Worm (Caenorhabditis elegans): ENCODE results near the gene W02A2.5.

W02A2.5 gene

ce11 chrIV:13386043-13386442 is 43.4 kb downstream of the W02A2.5 start, which contains the start of the genes Y62E10A.20, Y62E10A.23 and mdt-9 (continued):
- TF ChIP-seq pqm-1 (tag; optimal IDR thresholded peaks at IDR 0.05) (no peak), unc-55 (GFP tag; optimal IDR thresholded peaks at IDR 0.05) (peak; percentile 4), ttx-3 (tag; optimal IDR thresholded peaks at IDR 0.05) (peak; percentile 63), hlh-8 (tag; optimal IDR thresholded peaks at IDR 0.05) (peak; percentile 60), Y22D7AL.16 (tag; optimal IDR thresholded peaks at IDR 0.05) (no peak), sdc-2 (tag; optimal IDR thresholded peaks at IDR 0.05) (no peak), C38D4.7 (GFP tag; optimal IDR thresholded peaks at IDR 0.05) (peak; percentile 57), nfya-1 (tag; optimal IDR thresholded peaks at IDR 0.05) (peak; percentile 84), eyg-1 (tag; optimal IDR thresholded peaks at IDR 0.05) (peak; percentile 27), sox-2 (GFP tag; IDR thresholded peaks at IDR 0.05) (peak; percentile 15; the same call in 1 of the 2 replicates), ceh-30 (tag; optimal IDR thresholded peaks at IDR 0.05) (no peak), ceh-2 (tag; optimal IDR thresholded peaks at IDR 0.05) (peak; percentile 39), syd-9 (tag; optimal IDR thresholded peaks at IDR 0.05) (peak; percentile 47), mec-3 (tag; optimal IDR thresholded peaks at IDR 0.05; ENCODE audit: borderline replicate concordance) (no peak), pag-3 (tag; optimal IDR thresholded peaks at IDR 0.05; ENCODE audit: borderline replicate concordance) (no peak), nhr-232 (tag; optimal IDR thresholded peaks at IDR 0.05) (no peak), tbx-7 (tag; optimal IDR thresholded peaks at IDR 0.05) (peak; percentile 10), ceh-19 (GFP tag; optimal IDR thresholded peaks at IDR 0.05) (peak; percentile 70), ztf-16 (tag; optimal IDR thresholded peaks at IDR 0.05) (peak; percentile 61), hlh-13 (GFP tag; optimal IDR thresholded peaks at IDR 0.05) (no peak), nhr-11 (tag; optimal IDR thresholded peaks at IDR 0.05) (no peak), ceh-6 (GFP tag; optimal IDR thresholded peaks at IDR 0.05) (peak; percentile 58), ceh-48 (tag; optimal IDR thresholded peaks at IDR 0.05) (peak; percentile 65), ceh-18 (tag; optimal IDR thresholded peaks at IDR 0.05) (peak; percentile 46), pros-1 (tag; optimal IDR thresholded peaks at IDR 0.05) (peak; percentile 42)

ce11 chrIV:13386903-13387302 is 44.2 kb downstream of the W02A2.5 start, which contains the start of gene lsm-3:
Gene lsm-3 (plus strand): TSS chrIV:13387203.
- TF ChIP-seq Y22D7AL.16 (tag; optimal IDR thresholded peaks at IDR 0.05) (no peak), ceh-19 (GFP tag; optimal IDR thresholded peaks at IDR 0.05) (no peak), elt-4 (tag; optimal IDR thresholded peaks at IDR 0.05) (no peak), hlh-6 (tag; optimal IDR thresholded peaks at IDR 0.05) (no peak), T23F11.4 (GFP tag; optimal IDR thresholded peaks at IDR 0.05) (no peak), ref-2 (tag; optimal IDR thresholded peaks at IDR 0.05) (no peak), sox-2 (GFP tag; IDR thresholded peaks at IDR 0.05) (no peak), fkh-10 (GFP tag; optimal IDR thresholded peaks at IDR 0.05) (no peak), F13H6.1 (tag; optimal IDR thresholded peaks at IDR 0.05) (no peak), ceh-2 (tag; optimal IDR thresholded peaks at IDR 0.05) (no peak), ahr-1 (tag; optimal IDR thresholded peaks at IDR 0.05) (no peak), gmeb-2 (tag; optimal IDR thresholded peaks at IDR 0.05) (no peak), ceh-48 (tag; optimal IDR thresholded peaks at IDR 0.05) (no peak), unc-55 (GFP tag; optimal IDR thresholded peaks at IDR 0.05) (no peak), ztf-16 (tag; optimal IDR thresholded peaks at IDR 0.05) (no peak), hlh-8 (tag; optimal IDR thresholded peaks at IDR 0.05) (no peak), ceh-14 (tag; optimal IDR thresholded peaks at IDR 0.05) (no peak), odd-2 (tag; optimal IDR thresholded peaks at IDR 0.05) (no peak)

ce11 chrIV:13388779-13389178 is 46.1 kb downstream of the W02A2.5 start:
- TF ChIP-seq che-1 (tag; optimal IDR thresholded peaks at IDR 0.05): no peak
- TF ChIP-seq pat-9 (tag; optimal IDR thresholded peaks at IDR 0.05): no peak
- no peak for TF ChIP-seq elt-4 (tag; optimal IDR thresholded peaks at IDR 0.05)
- no peak for TF ChIP-seq pha-4 (tag; optimal IDR thresholded peaks at IDR 0.05)
- no peak for TF ChIP-seq C38D4.7 (GFP tag; optimal IDR thresholded peaks at IDR 0.05)
- TF ChIP-seq dve-1 (tag; optimal IDR thresholded peaks at IDR 0.05): peak; percentile 35
- no peak for TF ChIP-seq pqm-1 (tag; optimal IDR thresholded peaks at IDR 0.05)

Measured in whole organism, late embryonic.